Worm (Caenorhabditis elegans) whole organism, L1 larva: ENCODE results near the gene gpx-2.

Experiments used
- C16A3.4 ChIP-seq: fragments of 150-350 bp; optimal IDR thresholded peaks from 2 replicates; lab custom pipeline; 2014; ENCODE audit warnings: missing biosample characterization, missing genetic modification characterization
- Y116A8C.19 ChIP-seq: sonication (generic microtip); optimal IDR thresholded peaks from 2 replicates; lab custom pipeline; 2016; ENCODE audit warnings: missing compliant biosample characterization, missing genetic modification characterization, borderline replicate concordance
- aha-1 ChIP-seq: fragments of 150-350 bp; optimal IDR thresholded peaks from 2 replicates; lab custom pipeline; 2014; ENCODE audit warnings: missing biosample characterization, missing genetic modification characterization
- blmp-1 ChIP-seq: fragments of 150-350 bp; optimal IDR thresholded peaks from 2 replicates; lab custom pipeline; 2014; ENCODE audit warnings: missing biosample characterization, missing genetic modification characterization
- ceh-88 ChIP-seq: fragments of 200-800 bp; sonication (Bioruptor generic); IDR thresholded peaks from 2 replicates; pipeline ENCODE4 v1.3.6; 2022; ENCODE audit warnings: missing genetic modification characterization, missing compliant biosample characterization
- ceh-90 ChIP-seq: sonication (generic microtip); optimal IDR thresholded peaks from 2 replicates; lab custom pipeline; 2016; ENCODE audit warnings: missing genetic modification characterization, missing compliant biosample characterization
- dpl-1 ChIP-seq, 3 experiments: fragments of 150-350 bp in 2 of 3; sonication (generic microtip) in 1 of 3; optimal IDR thresholded peaks; 2 replicates each; lab custom pipeline; 2014 to 2017; ENCODE audit warnings: missing biosample characterization in 3 of 3, missing genetic modification characterization in 3 of 3, missing genetic modification reagents in 3 of 3
- dsc-1 ChIP-seq: sonication (generic microtip); optimal IDR thresholded peaks from 2 replicates; lab custom pipeline; 2016; ENCODE audit warnings: mild to moderate bottlenecking, missing genetic modification characterization, missing compliant biosample characterization
- efl-1 ChIP-seq, 4 experiments: fragments of 150-350 bp; optimal IDR thresholded peaks in 3 of 4; peaks in 1 of 4; 1 replicate in 1 of 4; 2 replicates in 3 of 4; lab custom pipeline; 2014; ENCODE audit warnings: missing biosample characterization in 2 of 4, missing genetic modification characterization in 2 of 4, missing genetic modification reagents in 2 of 4
- efl-3 ChIP-seq: fragments of 200-800 bp; sonication (Bioruptor generic); optimal IDR thresholded peaks from 2 replicates; lab custom pipeline; 2018; ENCODE audit warnings: mild to moderate bottlenecking, missing genetic modification characterization, missing compliant biosample characterization
- egl-13 ChIP-seq: sonication (generic microtip); optimal IDR thresholded peaks from 2 replicates; lab custom pipeline; 2016; ENCODE audit warnings: missing genotype, missing genetic modification reagents, missing genetic modification characterization, missing compliant biosample characterization
- elt-3 ChIP-seq, 6 experiments: fragments of 150-350 bp in 1 of 6; sonication (generic microtip); optimal IDR thresholded peaks; 2 replicates each; lab custom pipeline; 2017 to 2018; ENCODE audit warnings: missing biosample characterization in 6 of 6, missing genetic modification characterization in 6 of 6, inconsistent platforms in 1 of 6
- ets-5 ChIP-seq: fragments of 200-800 bp; sonication (Bioruptor generic); IDR thresholded peaks from 2 replicates; pipeline ENCODE4 v1.3.6; 2022; ENCODE audit warnings: missing genetic modification characterization, missing compliant biosample characterization
- fkh-4 ChIP-seq: sonication (generic microtip); optimal IDR thresholded peaks from 2 replicates; lab custom pipeline; 2016; ENCODE audit warnings: missing compliant biosample characterization, missing genetic modification characterization, borderline replicate concordance
- fos-1 ChIP-seq: fragments of 150-350 bp; optimal IDR thresholded peaks from 2 replicates; lab custom pipeline; 2014; ENCODE audit warnings: missing biosample characterization, missing genetic modification characterization
- grh-1 ChIP-seq: fragments of 200-800 bp; sonication (Bioruptor generic); IDR thresholded peaks from 2 replicates; pipeline ENCODE4 v1.3.6; 2022; ENCODE audit warnings: missing genetic modification reagents, missing genetic modification characterization, missing compliant biosample characterization
- isw-1 ChIP-seq: fragments of 200-800 bp; sonication (Bioruptor generic); IDR thresholded peaks from 2 replicates; pipeline ENCODE4 v1.3.6; 2022; ENCODE audit warnings: missing genetic modification characterization, missing compliant biosample characterization
- lin-14 ChIP-seq: fragments of 200-800 bp; sonication (Bioruptor generic); optimal IDR thresholded peaks from 2 replicates; lab custom pipeline; 2018; ENCODE audit warnings: mild to moderate bottlenecking, missing genetic modification characterization, moderate library complexity, missing compliant biosample characterization
- lin-39 ChIP-seq: fragments of 150-350 bp; optimal IDR thresholded peaks from 2 replicates; lab custom pipeline; 2014; ENCODE audit warnings: missing biosample characterization, missing genetic modification reagents, missing genetic modification characterization
- lsy-2 ChIP-seq, 2 experiments: fragments of 150-350 bp; optimal IDR thresholded peaks; 2 replicates each; lab custom pipeline; 2014; ENCODE audit warnings: missing biosample characterization in 2 of 2, missing genetic modification characterization in 2 of 2
- mdl-1 ChIP-seq, 2 experiments: fragments of 150-350 bp; optimal IDR thresholded peaks; 2 replicates each; lab custom pipeline; 2014 to 2017; ENCODE audit warnings: missing biosample characterization in 2 of 2, missing genetic modification characterization in 2 of 2, inconsistent platforms in 1 of 2
- mef-2 ChIP-seq: fragments of 150-350 bp; optimal IDR thresholded peaks from 2 replicates; lab custom pipeline; 2014; ENCODE audit warnings: missing biosample characterization, missing genetic modification characterization
- mep-1 ChIP-seq: fragments of 150-350 bp; optimal IDR thresholded peaks from 2 replicates; lab custom pipeline; 2014; ENCODE audit warnings: missing biosample characterization, missing genetic modification characterization
- nhr-19 ChIP-seq: fragments of 200-800 bp; sonication (Bioruptor generic); conservative IDR thresholded peaks from 2 replicates; pipeline ENCODE4 v1.3.6; 2022; ENCODE audit warnings: missing genetic modification characterization, missing compliant biosample characterization
- nhr-20 ChIP-seq: sonication (generic microtip); optimal IDR thresholded peaks from 2 replicates; lab custom pipeline; 2016; ENCODE audit warnings: mild to moderate bottlenecking, missing genetic modification characterization, missing compliant biosample characterization
- nhr-47 ChIP-seq: sonication (generic microtip); optimal IDR thresholded peaks from 2 replicates; lab custom pipeline; 2016; ENCODE audit warnings: mild to moderate bottlenecking, missing genetic modification characterization, moderate library complexity, missing compliant biosample characterization
- nhr-71 ChIP-seq: sonication (generic microtip); optimal IDR thresholded peaks from 2 replicates; lab custom pipeline; 2016; ENCODE audit warnings: mild to moderate bottlenecking, missing genetic modification characterization, moderate library complexity, missing compliant biosample characterization
- nhr-76 ChIP-seq: sonication (generic microtip); optimal IDR thresholded peaks from 2 replicates; lab custom pipeline; 2017; ENCODE audit warnings: missing biosample characterization, missing genetic modification characterization
- pax-3 ChIP-seq: fragments of 200-800 bp; sonication (Bioruptor generic); optimal IDR thresholded peaks from 2 replicates; lab custom pipeline; 2018; ENCODE audit warnings: mild to moderate bottlenecking, missing genetic modification characterization, moderate library complexity, missing compliant biosample characterization
- rnt-1 ChIP-seq: sonication (generic microtip); optimal IDR thresholded peaks from 2 replicates; lab custom pipeline; 2016; ENCODE audit warnings: mild to moderate bottlenecking, missing genetic modification characterization, moderate library complexity, missing compliant biosample characterization
- skn-1 ChIP-seq: fragments of 150-350 bp; optimal IDR thresholded peaks from 2 replicates; lab custom pipeline; 2014; ENCODE audit warnings: missing biosample characterization, missing genetic modification characterization
- snpc-4 ChIP-seq: fragments of 150-350 bp; optimal IDR thresholded peaks from 2 replicates; lab custom pipeline; 2014; ENCODE audit warnings: missing biosample characterization, missing genetic modification characterization
- snu-23 ChIP-seq: sonication (generic microtip); optimal IDR thresholded peaks from 2 replicates; lab custom pipeline; 2016; ENCODE audit warnings: missing genetic modification characterization, missing compliant biosample characterization
- sox-4 ChIP-seq: sonication (generic microtip); optimal IDR thresholded peaks from 2 replicates; lab custom pipeline; 2016; ENCODE audit warnings: missing genetic modification characterization, missing compliant biosample characterization
- swsn-7 ChIP-seq: sonication (generic microtip); optimal IDR thresholded peaks from 2 replicates; lab custom pipeline; 2016; ENCODE audit warnings: missing genetic modification characterization, missing compliant biosample characterization
- tbx-2 ChIP-seq: sonication (generic microtip); optimal IDR thresholded peaks from 2 replicates; lab custom pipeline; 2016; ENCODE audit warnings: missing genetic modification characterization, missing compliant biosample characterization
- unc-130 ChIP-seq: fragments of 150-350 bp; optimal IDR thresholded peaks from 2 replicates; lab custom pipeline; 2017; ENCODE audit warnings: missing biosample characterization, missing genetic modification characterization, inconsistent platforms
- unc-30 ChIP-seq: sonication (generic microtip); optimal IDR thresholded peaks from 2 replicates; lab custom pipeline; 2017; ENCODE audit warnings: missing biosample characterization, missing genetic modification characterization
- vab-15 ChIP-seq: sonication (generic microtip); optimal IDR thresholded peaks from 2 replicates; lab custom pipeline; 2017; ENCODE audit warnings: missing genotype, mild to moderate bottlenecking, missing genetic modification characterization, missing compliant biosample characterization
- zip-4 ChIP-seq: fragments of 200-800 bp; sonication (Bioruptor generic); optimal IDR thresholded peaks from 2 replicates; lab custom pipeline; 2018; ENCODE audit warnings: mild to moderate bottlenecking, missing genetic modification characterization, moderate library complexity, missing compliant biosample characterization

Gene gpx-2

DNA sequence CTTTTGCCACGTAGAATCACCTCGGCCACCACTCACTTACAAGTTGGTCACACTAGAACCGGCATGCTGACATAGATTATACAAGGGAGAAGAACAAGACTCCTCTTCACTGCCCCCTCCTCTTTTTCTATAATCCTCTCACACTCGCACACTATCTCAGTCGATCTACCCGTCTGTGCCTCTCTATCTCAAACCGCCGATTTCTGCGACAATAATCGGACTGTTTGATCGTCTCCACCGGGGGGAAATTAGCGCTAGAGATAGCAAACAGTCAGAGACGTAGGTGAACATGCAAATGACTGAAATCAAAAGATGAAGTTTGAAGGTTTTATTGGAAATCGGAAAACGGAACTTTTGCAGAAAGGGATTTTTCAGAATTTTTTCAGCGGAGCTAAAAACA lies 44.1 kb upstream of the gpx-2 start (continued):
- TF ChIP-seq ets-5 (no peak), lin-14 (peak; percentile 91), rnt-1 (peak; percentile 54), fos-1 (tag; lab: Kevin White, UChicago) (peak; percentile 62), unc-30 (no peak), lin-39 (tag; lab: Kevin White, UChicago) (no peak), ceh-88 (GFP tag; lab: Robert Waterston, UW) (0 out of 2 replicates have a peak, but pooled peaks have one; percentile 10), grh-1 (peak; percentile 85), pax-3 (no peak), vab-15 (tag; lab: Kevin White, UChicago) (peak; percentile 38), dpl-1 (GFP tag; optimal IDR thresholded peaks at IDR 0.05; lab: Kevin White, UChicago) (peak; percentile 43 to 64 (median 46)), mdl-1 (tag; optimal IDR thresholded peaks at IDR 0.05; lab: Kevin White, UChicago) (peak in 1 of 2 experiments; percentile 80), mef-2 (tag; lab: Kevin White, UChicago) (no peak)

DNA sequence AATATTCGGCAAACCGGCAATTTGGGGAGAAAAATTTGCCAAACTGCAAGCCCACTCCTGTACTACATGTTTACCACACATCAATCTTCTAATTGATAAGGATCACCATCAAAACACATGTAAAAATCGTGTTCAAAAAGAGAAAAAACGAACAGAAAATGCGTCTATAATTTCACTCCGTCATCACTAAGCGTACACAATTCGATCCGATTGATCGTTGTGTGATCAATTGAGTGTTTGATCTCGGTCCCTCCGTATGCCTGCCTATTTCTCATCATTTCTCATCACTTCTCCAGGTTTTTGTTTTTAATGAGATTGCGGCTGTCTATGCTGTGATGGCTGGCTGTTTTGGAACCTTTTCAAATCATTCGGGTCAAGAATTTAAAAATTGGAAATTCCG lies 41.2 kb upstream of the gpx-2 start:
- TF ChIP-seq nhr-20 (peak; percentile 2), rnt-1 (peak; percentile 57), skn-1 (tag; lab: Kevin White, UChicago) (peak; percentile 15), zip-4 (GFP tag; lab: Kevin White, UChicago) (no peak), dsc-1 (tag; lab: Kevin White, UChicago) (no peak), mep-1 (peak; percentile 15), unc-130 (peak; percentile 4), snpc-4 (tag; lab: Kevin White, UChicago) (no peak), nhr-19 (GFP tag; lab: Robert Waterston, UW) (peak; percentile 30; the same call in 1 of the 2 replicates), elt-3 (tag; optimal IDR thresholded peaks at IDR 0.05; lab: Kevin White, UChicago) (peak in 1 of 6 experiments; percentile 11), snu-23 (peak; percentile 20), lin-14 (peak; percentile 6), dpl-1 (GFP tag; optimal IDR thresholded peaks at IDR 0.05; lab: Kevin White, UChicago) (peak in 1 of 3 experiments; percentile 6), efl-1 (optimal IDR thresholded peaks at IDR 0.05; lab: Kevin White, UChicago) (no peak), efl-1 (GFP tag; optimal IDR thresholded peaks at IDR 0.05 in 1 of 2; lab: Kevin White, UChicago) (peak in 1 of 2 experiments; percentile 19), nhr-71 (tag; lab: Kevin White, UChicago) (peak; percentile 38), blmp-1 (tag; lab: Kevin White, UChicago) (peak; percentile 64)
- TF ChIP-seq, all 84 proteins: peak for 13

DNA sequence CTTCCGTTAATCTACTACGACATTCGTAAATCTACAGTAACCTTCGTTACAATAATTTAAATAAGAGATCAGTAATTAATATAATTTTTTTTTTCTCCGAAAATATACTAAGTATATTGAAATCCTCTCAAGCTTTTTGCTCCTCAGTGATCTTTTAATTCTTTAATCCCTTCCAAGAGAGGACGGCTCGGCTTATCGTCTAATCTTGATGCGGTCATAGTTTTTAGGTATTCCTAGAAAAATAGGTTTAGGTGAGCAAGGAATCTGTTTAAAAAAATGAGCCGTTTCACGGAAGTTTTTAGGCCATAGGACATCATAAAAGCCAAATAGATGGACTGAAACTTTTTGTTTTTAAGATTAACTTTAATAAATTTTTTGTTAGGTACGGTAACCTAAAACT lies 34.5 kb upstream of the gpx-2 start:
- no peak for TF ChIP-seq lsy-2 (tag; optimal IDR thresholded peaks at IDR 0.05; lab: Kevin White, UChicago)
- no peak for TF ChIP-seq C16A3.4 (tag; lab: Kevin White, UChicago)
- TF ChIP-seq efl-1 (optimal IDR thresholded peaks at IDR 0.05; lab: Kevin White, UChicago) = no peak
- TF ChIP-seq efl-1 (GFP tag; optimal IDR thresholded peaks at IDR 0.05 in 1 of 2; lab: Kevin White, UChicago) = no peak
- peak; percentile 29 for TF ChIP-seq fkh-4 (tag; lab: Kevin White, UChicago)
- no peak for TF ChIP-seq tbx-2 (tag; lab: Kevin White, UChicago)
- no peak for TF ChIP-seq Y116A8C.19 (tag; lab: Kevin White, UChicago)
- TF ChIP-seq dsc-1 (tag; lab: Kevin White, UChicago) = peak; percentile 94
- no peak for TF ChIP-seq lin-14
- TF ChIP-seq rnt-1 = no peak
- no peak for TF ChIP-seq swsn-7 (tag; lab: Kevin White, UChicago)
- TF ChIP-seq isw-1 (GFP tag; lab: Robert Waterston, UW) = no peak
- TF ChIP-seq ceh-90 = no peak
- peak; percentile 6 for TF ChIP-seq pax-3
- peak; percentile 36 for TF ChIP-seq nhr-47 (tag; lab: Kevin White, UChicago)
- no peak for TF ChIP-seq efl-3 (GFP tag; lab: Kevin White, UChicago)
- TF ChIP-seq aha-1 (tag; lab: Kevin White, UChicago) = no peak
- TF ChIP-seq nhr-20 = no peak
- peak; percentile 12 for TF ChIP-seq nhr-71 (tag; lab: Kevin White, UChicago)
- no peak for TF ChIP-seq nhr-76 (tag; lab: Kevin White, UChicago)
- peak; percentile 42 for TF ChIP-seq egl-13 (tag; lab: Kevin White, UChicago)
- peak; percentile 28 for TF ChIP-seq sox-4 (tag; lab: Kevin White, UChicago)
